Fruit fly (Drosophila melanogaster) whole organism, embryonic: ENCODE data around the gene ssh.

ENCODE experiments used
- CG1024 ChIP-seq: fragments of 200-800 bp; sonication (Bioruptor generic); IDR thresholded peaks from 2 replicates; pipeline ENCODE4 v1.3.6; 2022; ENCODE audit warnings: missing biosample characterization, missing genetic modification characterization
- CG11398 ChIP-seq: fragments of 200-800 bp; sonication (Bioruptor generic); optimal IDR thresholded peaks from 2 replicates; lab custom pipeline; 2016; ENCODE audit warnings: missing biosample characterization, missing genetic modification characterization
- CG11504 ChIP-seq: fragments of 200-800 bp; sonication (Bioruptor generic); optimal IDR thresholded peaks from 3 replicates; lab custom pipeline; 2019; ENCODE audit warnings: missing biosample characterization, mild to moderate bottlenecking, missing genetic modification characterization, moderate library complexity
- CG11696 ChIP-seq: fragments of 200-800 bp; sonication (Bioruptor generic); IDR thresholded peaks from 2 replicates; pipeline ENCODE4 v1.3.6; 2022; ENCODE audit warnings: missing biosample characterization, missing genetic modification characterization
- CG12299 ChIP-seq: fragments of 200-800 bp; sonication (Bioruptor generic); optimal IDR thresholded peaks from 2 replicates; lab custom pipeline; 2018; ENCODE audit warnings: missing biosample characterization, mild to moderate bottlenecking, missing genetic modification characterization
- CG13424 ChIP-seq: fragments of 200-800 bp; sonication (Bioruptor generic); optimal IDR thresholded peaks from 2 replicates; lab custom pipeline; 2019; ENCODE audit warnings: missing biosample characterization, mild to moderate bottlenecking, missing genetic modification characterization, moderate library complexity
- CG14667 ChIP-seq: fragments of 200-800 bp; sonication (Bioruptor generic); IDR thresholded peaks from 2 replicates; pipeline ENCODE4 v1.3.6; 2022; ENCODE audit warnings: missing biosample characterization, missing genetic modification characterization
- CG16815 ChIP-seq: fragments of 200-800 bp; sonication (Bioruptor generic); optimal IDR thresholded peaks from 3 replicates; lab custom pipeline; 2017; ENCODE audit warnings: missing biosample characterization, mild to moderate bottlenecking, missing genetic modification characterization
- CG17328 ChIP-seq: fragments of 200-800 bp; sonication (Bioruptor generic); IDR thresholded peaks from 2 replicates; pipeline ENCODE4 v1.3.6; 2022; ENCODE audit warnings: missing biosample characterization, missing genetic modification characterization
- CG18476 ChIP-seq: fragments of 200-800 bp; sonication (Bioruptor generic); optimal IDR thresholded peaks from 2 replicates; lab custom pipeline; 2016; ENCODE audit warnings: missing biosample characterization, mild to moderate bottlenecking, missing genetic modification characterization
- CG30020 ChIP-seq: fragments of 200-800 bp; optimal IDR thresholded peaks from 2 replicates; lab custom pipeline; 2019; ENCODE audit warnings: missing biosample characterization, mild to moderate bottlenecking, missing genetic modification characterization, moderate library complexity
- CG3065 ChIP-seq: fragments of 200-800 bp; sonication (Bioruptor generic); optimal IDR thresholded peaks from 2 replicates; lab custom pipeline; 2016; ENCODE audit warnings: missing biosample characterization, missing genetic modification characterization
- CG32767 ChIP-seq: fragments of 200-800 bp; sonication (Bioruptor generic); IDR thresholded peaks from 2 replicates; pipeline ENCODE4 v1.3.6; 2022; ENCODE audit warnings: missing biosample characterization, missing genetic modification characterization
- CG6254 ChIP-seq: fragments of 200-800 bp; sonication (Bioruptor generic); optimal IDR thresholded peaks from 3 replicates; lab custom pipeline; 2017; ENCODE audit warnings: mild to moderate bottlenecking, missing biosample characterization, missing genetic modification reagents, missing genetic modification characterization
- CG6654 ChIP-seq: fragments of 200-800 bp; sonication (Bioruptor generic); optimal IDR thresholded peaks from 2 replicates; lab custom pipeline; 2017; ENCODE audit warnings: missing biosample characterization, mild to moderate bottlenecking, missing genetic modification characterization
- CG6689 ChIP-seq: fragments of 200-800 bp; sonication (Bioruptor generic); IDR thresholded peaks from 2 replicates; pipeline ENCODE4 v1.3.6; 2022; ENCODE audit warnings: missing biosample characterization, missing genetic modification characterization
- CG6765 ChIP-seq: fragments of 200-800 bp; sonication (Bioruptor generic); optimal IDR thresholded peaks from 3 replicates; lab custom pipeline; 2017; ENCODE audit warnings: missing biosample characterization, mild to moderate bottlenecking, missing genetic modification characterization
- CG7271 ChIP-seq: fragments of 200-800 bp; sonication (Bioruptor generic); optimal IDR thresholded peaks from 2 replicates; lab custom pipeline; 2018; ENCODE audit warnings: missing biosample characterization, mild to moderate bottlenecking, missing genetic modification characterization, moderate library complexity
- CG7357 ChIP-seq: fragments of 200-800 bp; sonication (Bioruptor generic); IDR thresholded peaks from 3 replicates; pipeline ENCODE4 v1.3.6; 2022; ENCODE audit warnings: missing biosample characterization, missing genetic modification characterization
- CG8281 ChIP-seq: fragments of 200-800 bp; sonication (Bioruptor generic); optimal IDR thresholded peaks from 2 replicates; lab custom pipeline; 2018; ENCODE audit warnings: missing biosample characterization, mild to moderate bottlenecking, missing genetic modification characterization, moderate library complexity
- Chrac-16 ChIP-seq: fragments of 200-800 bp; sonication (Bioruptor generic); optimal IDR thresholded peaks from 3 replicates; lab custom pipeline; 2016; ENCODE audit warnings: missing biosample characterization, missing genetic modification characterization
- Dbx ChIP-seq: fragments of 200-800 bp; sonication (Bioruptor generic); IDR thresholded peaks from 3 replicates; pipeline ENCODE4 v1.3.6; 2022; ENCODE audit warnings: missing biosample characterization, missing genetic modification characterization
- Ets65A ChIP-seq: fragments of 200-800 bp; sonication (Bioruptor generic); peaks from one replicate; lab custom pipeline; 2016; ENCODE audit warnings: missing biosample characterization, missing genetic modification characterization
- Nf-YB ChIP-seq: fragments of 200-800 bp; sonication (Bioruptor generic); optimal IDR thresholded peaks from 3 replicates; lab custom pipeline; 2019; ENCODE audit warnings: missing biosample characterization, mild to moderate bottlenecking, missing genetic modification characterization, moderate library complexity
- Optix ChIP-seq: fragments of 200-800 bp; sonication (Bioruptor generic); IDR thresholded peaks from 3 replicates; pipeline ENCODE4 v1.3.6; 2022; ENCODE audit warnings: missing biosample characterization, missing genetic modification characterization
- Ssrp ChIP-seq: fragments of 200-800 bp; sonication (Bioruptor generic); optimal IDR thresholded peaks from 2 replicates; lab custom pipeline; 2018; ENCODE audit warnings: missing biosample characterization, mild to moderate bottlenecking, missing genetic modification characterization, moderate library complexity
- Xbp1 ChIP-seq: fragments of 200-800 bp; sonication (Bioruptor generic); optimal IDR thresholded peaks from 3 replicates; lab custom pipeline; 2016; ENCODE audit warnings: missing biosample characterization, mild to moderate bottlenecking, missing genetic modification characterization
- ac ChIP-seq: fragments of 200-800 bp; sonication (Bioruptor generic); optimal IDR thresholded peaks from 3 replicates; lab custom pipeline; 2017; ENCODE audit warnings: missing biosample characterization, mild to moderate bottlenecking, missing genetic modification characterization
- bab2 ChIP-seq: fragments of 200-800 bp; sonication (Bioruptor generic); optimal IDR thresholded peaks from 2 replicates; lab custom pipeline; 2016; ENCODE audit warnings: missing biosample characterization, missing genetic modification characterization
- bbx ChIP-seq: fragments of 200-800 bp; sonication (Bioruptor generic); IDR thresholded peaks from 2 replicates; pipeline ENCODE4 v1.3.6; 2022; ENCODE audit warnings: missing biosample characterization, missing genetic modification characterization; ENCODE audit not compliant: partially characterized antibody
- dmrt11E ChIP-seq: fragments of 200-800 bp; sonication (Bioruptor generic); optimal IDR thresholded peaks from 3 replicates; lab custom pipeline; 2018; ENCODE audit warnings: missing biosample characterization, mild to moderate bottlenecking, missing genetic modification characterization, moderate library complexity
- ewg ChIP-seq: fragments of 200-800 bp; sonication (Bioruptor generic); optimal IDR thresholded peaks from 3 replicates; lab custom pipeline; 2017; ENCODE audit warnings: mild to moderate bottlenecking, missing biosample characterization, missing genetic modification reagents, missing genetic modification characterization
- exex ChIP-seq: fragments of 200-800 bp; sonication (Bioruptor generic); optimal IDR thresholded peaks from 4 replicates; lab custom pipeline; 2018; ENCODE audit warnings: missing biosample characterization, mild to moderate bottlenecking, missing genetic modification characterization, moderate library complexity
- fd102C ChIP-seq: fragments of 200-800 bp; sonication (Bioruptor generic); optimal IDR thresholded peaks from 2 replicates; lab custom pipeline; 2018; ENCODE audit warnings: missing biosample characterization, mild to moderate bottlenecking, missing genetic modification characterization, moderate library complexity
- fd3F ChIP-seq: fragments of 200-800 bp; sonication (Bioruptor generic); optimal IDR thresholded peaks from 2 replicates; lab custom pipeline; 2018; ENCODE audit warnings: missing biosample characterization, mild to moderate bottlenecking, missing genetic modification characterization, moderate library complexity
- grau ChIP-seq: fragments of 200-800 bp; optimal IDR thresholded peaks from 3 replicates; lab custom pipeline; 2019; ENCODE audit warnings: missing biosample characterization, mild to moderate bottlenecking, missing genetic modification characterization, moderate library complexity
- gsb ChIP-seq: fragments of 200-800 bp; sonication (Bioruptor generic); IDR thresholded peaks from 2 replicates; pipeline ENCODE4 v1.3.6; 2022; ENCODE audit warnings: missing biosample characterization, missing genetic modification characterization
- hth ChIP-seq: fragments of >200 bp; optimal IDR thresholded peaks from 2 replicates; lab custom pipeline; 2017; ENCODE audit warnings: inconsistent platforms
- jing ChIP-seq: fragments of 200-800 bp; sonication (Bioruptor generic); optimal IDR thresholded peaks from 2 replicates; lab custom pipeline; 2018; ENCODE audit warnings: missing biosample characterization, mild to moderate bottlenecking, missing genetic modification characterization
- klu ChIP-seq: fragments of 200-800 bp; sonication (Bioruptor generic); IDR thresholded peaks from 2 replicates; pipeline ENCODE4 v1.3.6; 2022; ENCODE audit warnings: missing biosample characterization, missing genetic modification characterization
- lab ChIP-seq: fragments of 200-800 bp; sonication (Bioruptor generic); optimal IDR thresholded peaks from 3 replicates; lab custom pipeline; 2017; ENCODE audit warnings: missing biosample characterization, missing genetic modification characterization, mild to moderate bottlenecking, moderate library complexity, missing genetic modification reagents
- lilli ChIP-seq: fragments of 200-800 bp; sonication (Bioruptor generic); optimal IDR thresholded peaks from 3 replicates; lab custom pipeline; 2016; ENCODE audit warnings: missing biosample characterization, missing genetic modification characterization
- pros ChIP-seq: fragments of 200-800 bp; sonication (Bioruptor generic); optimal IDR thresholded peaks from 3 replicates; lab custom pipeline; 2019; ENCODE audit warnings: missing biosample characterization, mild to moderate bottlenecking, missing genetic modification characterization, moderate library complexity
- sd ChIP-seq: fragments of 200-800 bp; sonication (Bioruptor generic); optimal IDR thresholded peaks from 3 replicates; lab custom pipeline; 2018; ENCODE audit warnings: missing biosample characterization, mild to moderate bottlenecking, missing genetic modification characterization, moderate library complexity
- sens ChIP-seq: fragments of 200-800 bp; sonication (Bioruptor generic); peaks from one replicate; lab custom pipeline; 2016; ENCODE audit warnings: missing biosample characterization, missing genetic modification characterization
- slou ChIP-seq: fragments of 200-800 bp; sonication (Bioruptor generic); optimal IDR thresholded peaks from 3 replicates; lab custom pipeline; 2016; ENCODE audit warnings: missing biosample characterization, missing genetic modification characterization
- sqz ChIP-seq: fragments of 200-800 bp; sonication (Bioruptor generic); optimal IDR thresholded peaks from 3 replicates; lab custom pipeline; 2018; ENCODE audit warnings: missing biosample characterization, mild to moderate bottlenecking, missing genetic modification characterization
- ssp ChIP-seq: fragments of 200-800 bp; sonication (Bioruptor generic); IDR thresholded peaks from 2 replicates; pipeline ENCODE4 v1.3.6; 2022; ENCODE audit warnings: missing biosample characterization, missing genetic modification characterization
- ttk ChIP-seq: fragments of 200-800 bp; sonication (Bioruptor generic); IDR thresholded peaks from 2 replicates; pipeline ENCODE4 v2.1.2; 2022; ENCODE audit warnings: missing biosample characterization, missing genetic modification characterization
- unpg ChIP-seq: fragments of 200-800 bp; sonication (Bioruptor generic); optimal IDR thresholded peaks from 3 replicates; lab custom pipeline; 2018; ENCODE audit warnings: missing biosample characterization, mild to moderate bottlenecking, missing genetic modification characterization, moderate library complexity

ssh gene

DNA sequence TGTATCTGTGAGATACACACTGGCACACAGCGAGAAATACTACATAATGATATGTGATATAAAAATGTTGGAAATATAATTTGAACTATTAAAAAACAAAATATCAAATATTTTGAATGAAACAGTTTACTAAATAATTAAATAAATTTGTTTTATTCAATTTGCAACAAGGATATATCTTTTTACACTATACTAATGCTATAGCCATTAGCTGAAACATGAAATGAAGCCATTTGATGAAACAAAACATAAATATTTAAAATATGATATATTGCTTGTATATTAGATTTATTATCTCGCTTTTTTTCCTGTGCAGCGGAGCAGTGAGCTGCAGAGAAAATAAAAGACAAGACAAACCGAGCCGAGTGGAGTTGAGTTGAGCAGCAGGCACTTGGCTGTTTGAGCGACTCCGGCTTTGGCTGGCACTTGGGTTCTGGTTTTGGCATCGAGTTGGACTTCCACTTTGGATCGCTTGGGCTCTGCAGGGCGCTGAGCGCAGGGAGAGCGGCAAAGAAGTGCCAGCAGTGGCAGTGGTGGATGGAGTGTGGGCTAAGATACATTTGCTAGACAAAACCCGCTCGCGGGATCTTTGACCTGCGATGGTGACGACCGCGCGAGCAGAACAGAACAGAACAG is 51.3 kb downstream of the ssh start (continued):
- TF ChIP-seq CG17328 (GFP tag; lab: Robert Waterston, UW): peak; percentile 65
- peak; percentile 73 for TF ChIP-seq CG30020 (tag; lab: Kevin White, UChicago)
- TF ChIP-seq Ssrp (tag; lab: Kevin White, UChicago): peak; percentile 78
- TF ChIP-seq CG3065 (GFP tag; lab: Kevin White, UChicago): no peak
- peak; percentile 75 for TF ChIP-seq lab
- peak; percentile 36 for TF ChIP-seq sd (tag; lab: Kevin White, UChicago)
- TF ChIP-seq bab2 (GFP tag; lab: Kevin White, UChicago): no peak
- peak; percentile 71 for TF ChIP-seq Nf-YB
- TF ChIP-seq klu (GFP tag; lab: Robert Waterston, UW): peak; percentile 60; the same call in 1 of the 2 replicates
- peak; percentile 56; the same call in 2 of the 3 replicates for TF ChIP-seq CG7357
- no peak for TF ChIP-seq CG11398 (GFP tag; lab: Kevin White, UChicago)
- TF ChIP-seq slou: no peak
- TF ChIP-seq sqz (GFP tag; lab: Kevin White, UChicago): peak; percentile 80
- TF ChIP-seq CG7271: peak; percentile 45
- TF ChIP-seq jing (GFP tag; lab: Kevin White, UChicago): no peak
- TF ChIP-seq fd3F: peak; percentile 45
- peak; percentile 88 for TF ChIP-seq grau (tag; lab: Kevin White, UChicago)
- peak; percentile 40 for TF ChIP-seq CG6765 (GFP tag; lab: Kevin White, UChicago)
- TF ChIP-seq exex (tag; lab: Kevin White, UChicago): no peak
- peak; percentile 47 for TF ChIP-seq pros (GFP tag; lab: Kevin White, UChicago)
- TF ChIP-seq Ets65A (GFP tag; lab: Kevin White, UChicago): peak; percentile 36
- TF ChIP-seq fd102C: no peak
- TF ChIP-seq CG11696: peak; percentile 57
- no peak for TF ChIP-seq gsb
- TF ChIP-seq unpg (GFP tag; lab: Kevin White, UChicago): peak; percentile 85
- TF ChIP-seq ewg (GFP tag; lab: Kevin White, UChicago): peak; percentile 31
- 0 out of 2 replicates have a peak, but pooled peaks have one; percentile 2 for TF ChIP-seq CG1024
- TF ChIP-seq ttk (GFP tag; lab: Robert Waterston, UW): peak; percentile 55
- TF ChIP-seq CG14667 (GFP tag; lab: Robert Waterston, UW): peak; percentile 49; the same call in 1 of the 2 replicates
- TF ChIP-seq hth (lab: Kevin White, UChicago): no peak
- TF ChIP-seq ssp (GFP tag; lab: Robert Waterston, UW): peak; percentile 55
- TF ChIP-seq bbx (GFP tag; lab: Robert Waterston, UW): no peak
- peak; percentile 86 for TF ChIP-seq CG6689 (GFP tag; lab: Robert Waterston, UW)
- no peak for TF ChIP-seq Optix
- peak; percentile 90 for TF ChIP-seq dmrt11E (tag; lab: Kevin White, UChicago)
- TF ChIP-seq CG18476 (GFP tag; lab: Kevin White, UChicago): peak; percentile 54
- peak; percentile 27 for TF ChIP-seq CG6654 (GFP tag; lab: Kevin White, UChicago)
- TF ChIP-seq CG6254: peak; percentile 57
- TF ChIP-seq lilli (GFP tag; lab: Kevin White, UChicago): peak; percentile 17
- TF ChIP-seq CG8281 (tag; lab: Kevin White, UChicago): peak; percentile 58
- TF ChIP-seq Chrac-16 (GFP tag; lab: Kevin White, UChicago): peak; percentile 49
- peak; percentile 84 for TF ChIP-seq CG32767 (GFP tag; lab: Robert Waterston, UW)
- TF ChIP-seq CG12299 (tag; lab: Kevin White, UChicago): peak; percentile 75
- TF ChIP-seq CG13424 (tag; lab: Kevin White, UChicago): peak; percentile 88
- TF ChIP-seq CG11504 (tag; lab: Kevin White, UChicago): peak; percentile 90
- TF ChIP-seq sens (GFP tag; lab: Kevin White, UChicago): peak; percentile 59
- 0 out of 3 replicates have a peak, but pooled peaks have one; percentile 53 for TF ChIP-seq Dbx (GFP tag; lab: Robert Waterston, UW)
- peak; percentile 6 for TF ChIP-seq ac (GFP tag; lab: Kevin White, UChicago)
- TF ChIP-seq Xbp1 (GFP tag; lab: Kevin White, UChicago): peak; percentile 43
- peak; percentile 78 for TF ChIP-seq CG16815 (GFP tag; lab: Kevin White, UChicago)
